Fruit fly (Drosophila melanogaster): ENCODE results near the gene ko.

Gene ko

DNA sequence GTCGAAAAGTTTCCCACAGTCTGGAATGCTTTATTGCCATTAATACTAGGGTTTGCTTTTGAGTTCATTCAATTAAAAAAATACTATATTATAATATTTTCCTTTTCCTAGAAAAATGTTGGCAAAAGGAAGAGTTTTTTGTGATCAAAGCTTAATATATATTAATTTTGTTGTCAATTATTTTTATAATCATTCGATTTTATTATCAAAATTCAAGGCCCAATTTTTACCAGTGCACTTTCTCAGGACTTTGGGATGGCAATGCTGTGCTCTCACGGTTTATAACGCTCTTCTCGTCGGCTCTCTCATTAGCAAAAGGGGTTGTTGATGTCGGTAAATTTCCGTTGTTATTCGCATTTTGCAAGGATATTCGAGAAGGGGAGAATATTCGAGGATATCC is 83.9 kb downstream of the ko start (continued):
- TF ChIP-seq chm (GFP tag; IDR thresholded peaks at IDR 0.05) (peak; percentile 65), CG42726 (GFP tag; IDR thresholded peaks at IDR 0.05; ENCODE audit: partially characterized antibody) (no peak), CG5245 (GFP tag; optimal IDR thresholded peaks at IDR 0.05) (peak; percentile 24), HLH3B (GFP tag; IDR thresholded peaks at IDR 0.05) (peak; percentile 51; the same call in 1 of the 2 replicates), Neu2 (GFP tag; optimal IDR thresholded peaks at IDR 0.05; ENCODE audit: borderline replicate concordance) (no peak), CG7963 (GFP tag; IDR thresholded peaks at IDR 0.05; ENCODE audit: partially characterized antibody) (no peak), lola (GFP tag; optimal IDR thresholded peaks at IDR 0.05) (peak in 1 of 3 experiments; percentile 65), CG7271 (tag; optimal IDR thresholded peaks at IDR 0.05) (no peak), Oli (tag; optimal IDR thresholded peaks at IDR 0.05) (peak; percentile 28), CG4282 (GFP tag; optimal IDR thresholded peaks at IDR 0.05) (no peak), CG9817 (tag; optimal IDR thresholded peaks at IDR 0.05) (no peak), Deaf1 (tag; optimal IDR thresholded peaks at IDR 0.05) (peak; percentile 4), CG2116 (GFP tag; optimal IDR thresholded peaks at IDR 0.05) (no peak), psq (GFP tag; optimal IDR thresholded peaks at IDR 0.05) (no peak), Sox100B (GFP tag; optimal IDR thresholded peaks at IDR 0.05) (peak; percentile 28), corto (GFP tag; optimal IDR thresholded peaks at IDR 0.05) (no peak), Doc2 (GFP tag; IDR thresholded peaks at IDR 0.05) (no peak), CG8388 (GFP tag; optimal IDR thresholded peaks at IDR 0.05) (peak; percentile 63), MBD-R2 (GFP tag; IDR thresholded peaks at IDR 0.05) (no peak), CG16863 (GFP tag; optimal IDR thresholded peaks at IDR 0.05) (no peak), pros (GFP tag; optimal IDR thresholded peaks at IDR 0.05) (no peak), CG14860 (GFP tag; IDR thresholded peaks at IDR 0.05; ENCODE audit: partially characterized antibody) (no peak), her (GFP tag; optimal IDR thresholded peaks at IDR 0.05) (no peak), btn (GFP tag; optimal IDR thresholded peaks at IDR 0.05) (no peak), fd3F (GFP tag; optimal IDR thresholded peaks at IDR 0.05) (peak; percentile 26), crc (GFP tag; optimal IDR thresholded peaks at IDR 0.05) (no peak), CG10147 (GFP tag; optimal IDR thresholded peaks at IDR 0.05) (peak; percentile 11), CG7839 (tag; optimal IDR thresholded peaks at IDR 0.05) (peak; percentile 54), CG7556 (GFP tag; optimal IDR thresholded peaks at IDR 0.05) (peak; percentile 46), z (GFP tag; IDR thresholded peaks at IDR 0.05) (no peak), gsb (GFP tag; IDR thresholded peaks at IDR 0.05) (no peak), CG3995 (GFP tag; optimal IDR thresholded peaks at IDR 0.05) (no peak), CG9215 (GFP tag; IDR thresholded peaks at IDR 0.05) (peak; percentile 77), Chrac-16 (GFP tag; optimal IDR thresholded peaks at IDR 0.05) (peak; percentile 33), CG30020 (tag; optimal IDR thresholded peaks at IDR 0.05) (no peak), C15 (GFP tag; IDR thresholded peaks at IDR 0.05) (no peak), CG2875 (GFP tag; optimal IDR thresholded peaks at IDR 0.05) (peak; percentile 17), CG12071 (GFP tag; optimal IDR thresholded peaks at IDR 0.05) (no peak), tll (GFP tag; optimal IDR thresholded peaks at IDR 0.05) (no peak), CG4820 (GFP tag; optimal IDR thresholded peaks at IDR 0.05) (no peak), CG17361 (GFP tag; IDR thresholded peaks at IDR 0.05) (0 out of 3 replicates have a peak, but pooled peaks have one; percentile 23), otp (GFP tag; IDR thresholded peaks at IDR 0.05) (no peak; the same call in 2 of the 3 replicates), CG11504 (tag; optimal IDR thresholded peaks at IDR 0.05) (peak; percentile 56), CG8924 (tag; optimal IDR thresholded peaks at IDR 0.05) (peak; percentile 38), CG10462 (GFP tag; optimal IDR thresholded peaks at IDR 0.05) (peak; percentile 14), CG12659 (GFP tag; optimal IDR thresholded peaks at IDR 0.05) (no peak), E2f2 (GFP tag; IDR thresholded peaks at IDR 0.05) (no peak), CG2678 (tag; optimal IDR thresholded peaks at IDR 0.05) (peak; percentile 59), rib (GFP tag; IDR thresholded peaks at IDR 0.05) (no peak), ato (GFP tag; IDR thresholded peaks at IDR 0.05; ENCODE audit: partially characterized antibody) (no peak)
